Fruit fly (Drosophila melanogaster) whole organism, embryonic: ENCODE data around the gene Sec23.

Source experiments
- Ada2b ChIP-seq: fragments of 200-800 bp; sonication (Bioruptor generic); IDR thresholded peaks from 2 replicates; pipeline ENCODE4 v1.3.6; 2022; ENCODE audit warnings: missing biosample characterization, missing genetic modification characterization
- Aef1 ChIP-seq: fragments of 200-800 bp; sonication (Bioruptor generic); IDR thresholded peaks from 3 replicates; pipeline ENCODE4 v1.3.6; 2022; ENCODE audit warnings: missing biosample characterization, missing genetic modification characterization
- CG10462 ChIP-seq: fragments of 200-800 bp; sonication (Bioruptor generic); optimal IDR thresholded peaks from 2 replicates; lab custom pipeline; 2016; ENCODE audit warnings: missing biosample characterization, missing genetic modification characterization
- CG12155 ChIP-seq: fragments of 200-800 bp; sonication (Bioruptor generic); optimal IDR thresholded peaks from 3 replicates; lab custom pipeline; 2016; ENCODE audit warnings: missing biosample characterization, missing genetic modification characterization
- CG12219 ChIP-seq: fragments of 200-800 bp; sonication (Bioruptor generic); optimal IDR thresholded peaks from 3 replicates; lab custom pipeline; 2018; ENCODE audit warnings: missing biosample characterization, mild to moderate bottlenecking, missing genetic modification characterization
- CG12769 ChIP-seq: fragments of 200-800 bp; sonication (Bioruptor generic); optimal IDR thresholded peaks from 2 replicates; lab custom pipeline; 2019; ENCODE audit warnings: missing biosample characterization, mild to moderate bottlenecking, missing genetic modification characterization, moderate library complexity
- CG14860 ChIP-seq: fragments of 200-800 bp; sonication (Bioruptor generic); IDR thresholded peaks from 3 replicates; pipeline ENCODE4 v1.3.6; 2022; ENCODE audit warnings: missing biosample characterization, missing genetic modification characterization; ENCODE audit not compliant: partially characterized antibody
- CG15011 ChIP-seq: fragments of 200-800 bp; sonication (Bioruptor generic); optimal IDR thresholded peaks from 3 replicates; lab custom pipeline; 2018; ENCODE audit warnings: missing biosample characterization, mild to moderate bottlenecking, missing genetic modification characterization
- CG16863 ChIP-seq: fragments of 200-800 bp; sonication (Bioruptor generic); optimal IDR thresholded peaks from 3 replicates; lab custom pipeline; 2016; ENCODE audit warnings: missing biosample characterization, missing genetic modification characterization
- CG2120 ChIP-seq: fragments of 200-800 bp; sonication (Bioruptor generic); optimal IDR thresholded peaks from 3 replicates; lab custom pipeline; 2016; ENCODE audit warnings: missing biosample characterization, missing genetic modification characterization
- CG2199 ChIP-seq: fragments of 200-800 bp; sonication (Bioruptor generic); IDR thresholded peaks from 3 replicates; pipeline ENCODE4 v1.3.6; 2022; ENCODE audit warnings: missing biosample characterization, missing genetic modification characterization
- CG3163 ChIP-seq: fragments of 200-800 bp; sonication (Bioruptor generic); optimal IDR thresholded peaks from 3 replicates; lab custom pipeline; 2016; ENCODE audit warnings: missing biosample characterization, missing genetic modification characterization
- CG32532 ChIP-seq: fragments of 200-800 bp; sonication (Bioruptor generic); IDR thresholded peaks from 2 replicates; pipeline ENCODE4 v1.3.6; 2022; ENCODE audit warnings: missing biosample characterization, missing genetic modification characterization
- CG32767 ChIP-seq: fragments of 200-800 bp; sonication (Bioruptor generic); IDR thresholded peaks from 2 replicates; pipeline ENCODE4 v1.3.6; 2022; ENCODE audit warnings: missing biosample characterization, missing genetic modification characterization
- CG3726 ChIP-seq: fragments of 200-800 bp; sonication (Bioruptor generic); IDR thresholded peaks from 3 replicates; pipeline ENCODE4, ENCODE4 v1.3.6; 2022; ENCODE audit warnings: missing biosample characterization, missing genetic modification characterization
- CG6689 ChIP-seq: fragments of 200-800 bp; sonication (Bioruptor generic); IDR thresholded peaks from 2 replicates; pipeline ENCODE4 v1.3.6; 2022; ENCODE audit warnings: missing biosample characterization, missing genetic modification characterization
- CG6813 ChIP-seq: fragments of 200-800 bp; sonication (Bioruptor generic); optimal IDR thresholded peaks from 2 replicates; lab custom pipeline; 2017; ENCODE audit warnings: missing biosample characterization, missing genetic modification characterization, mild to moderate bottlenecking, moderate library complexity, missing genetic modification reagents
- CG7372 ChIP-seq: fragments of 200-800 bp; sonication (Bioruptor generic); IDR thresholded peaks from 2 replicates; pipeline ENCODE4 v1.3.6; 2022; ENCODE audit warnings: missing biosample characterization, missing genetic modification characterization
- CG8281 ChIP-seq: fragments of 200-800 bp; sonication (Bioruptor generic); optimal IDR thresholded peaks from 2 replicates; lab custom pipeline; 2018; ENCODE audit warnings: missing biosample characterization, mild to moderate bottlenecking, missing genetic modification characterization, moderate library complexity
- CG8944 ChIP-seq: fragments of 200-800 bp; sonication (Bioruptor generic); optimal IDR thresholded peaks from 3 replicates; lab custom pipeline; 2016; ENCODE audit warnings: missing biosample characterization, missing genetic modification characterization
- CTCF ChIP-seq: fragments of 200-800 bp; sonication (Bioruptor generic); optimal IDR thresholded peaks from 2 replicates; lab custom pipeline; 2017; ENCODE audit warnings: missing biosample characterization, mild to moderate bottlenecking, missing genetic modification characterization, moderate library complexity
- Dip2 ChIP-seq: fragments of 200-800 bp; sonication (Bioruptor generic); IDR thresholded peaks from 2 replicates; pipeline ENCODE4 v1.3.6; 2022; ENCODE audit warnings: missing biosample characterization, missing genetic modification characterization
- HHEX ChIP-seq: fragments of 200-800 bp; sonication (Bioruptor generic); optimal IDR thresholded peaks from 3 replicates; lab custom pipeline; 2017; ENCODE audit warnings: missing biosample characterization, mild to moderate bottlenecking, missing genetic modification characterization, missing genetic modification reagents
- HLHmδ ChIP-seq: fragments of 200-800 bp; sonication (Bioruptor generic); optimal IDR thresholded peaks from 2 replicates; lab custom pipeline; 2018; ENCODE audit warnings: missing biosample characterization, mild to moderate bottlenecking, missing genetic modification characterization, moderate library complexity
- HmgD ChIP-seq: fragments of 200-800 bp; sonication (Bioruptor generic); optimal IDR thresholded peaks from 3 replicates; lab custom pipeline; 2016; ENCODE audit warnings: missing biosample characterization, missing genetic modification characterization
- Hr3 ChIP-seq: fragments of 200-800 bp; sonication (Bioruptor generic); optimal IDR thresholded peaks from 3 replicates; lab custom pipeline; 2016; ENCODE audit warnings: missing biosample characterization, missing genetic modification characterization
- Neu2 ChIP-seq: fragments of 200-800 bp; sonication (Bioruptor generic); optimal IDR thresholded peaks from 3 replicates; lab custom pipeline; 2016; ENCODE audit warnings: missing biosample characterization, missing genetic modification characterization, borderline replicate concordance
- Nf-YC ChIP-seq: fragments of 200-800 bp; optimal IDR thresholded peaks from 3 replicates; lab custom pipeline; 2019; ENCODE audit warnings: missing biosample characterization, mild to moderate bottlenecking, missing genetic modification characterization, moderate library complexity
- Opbp ChIP-seq: fragments of 200-800 bp; sonication (Bioruptor generic); IDR thresholded peaks from 3 replicates; pipeline ENCODE4 v1.3.6; 2022; ENCODE audit warnings: missing biosample characterization, missing genetic modification characterization; ENCODE audit not compliant: partially characterized antibody
- Sry-δ ChIP-seq: fragments of 200-800 bp; sonication (Bioruptor generic); optimal IDR thresholded peaks from 2 replicates; lab custom pipeline; 2016; ENCODE audit warnings: missing biosample characterization, missing genetic modification characterization
- Trl ChIP-seq, 3 experiments: fragments of >200 bp in 2 of 3; fragments of 200-800 bp in 1 of 3; sonication (Bioruptor generic) in 1 of 3; optimal IDR thresholded peaks; 2 replicates in 1 of 3; 3 replicates in 2 of 3; lab custom pipeline; 2016 to 2017; ENCODE audit warnings: missing biosample characterization in 1 of 3, missing genetic modification characterization in 1 of 3
- amos ChIP-seq: fragments of 200-800 bp; sonication (Bioruptor generic); IDR thresholded peaks from 2 replicates; pipeline ENCODE4 v1.3.6; 2022; ENCODE audit warnings: missing biosample characterization, missing genetic modification characterization; ENCODE audit not compliant: partially characterized antibody
- cas ChIP-seq: fragments of 200-800 bp; sonication (Bioruptor generic); IDR thresholded peaks from 2 replicates; pipeline ENCODE4 v1.3.6; 2022; ENCODE audit warnings: missing biosample characterization, missing genetic modification characterization
- croc ChIP-seq: fragments of 200-800 bp; sonication (Bioruptor generic); conservative IDR thresholded peaks from 3 replicates; pipeline ENCODE4 v1.3.6; 2022; ENCODE audit warnings: missing biosample characterization, missing genetic modification characterization
- dysf ChIP-seq: fragments of 200-800 bp; sonication (Bioruptor generic); IDR thresholded peaks from 3 replicates; pipeline ENCODE4 v1.3.6; 2022; ENCODE audit warnings: missing biosample characterization, missing genetic modification characterization
- fd96Cb ChIP-seq: fragments of 200-800 bp; sonication (Bioruptor generic); optimal IDR thresholded peaks from 2 replicates; lab custom pipeline; 2018; ENCODE audit warnings: missing biosample characterization, mild to moderate bottlenecking, missing genetic modification characterization, moderate library complexity
- insv ChIP-seq, 2 experiments: fragments of 200-800 bp; sonication (Bioruptor generic); optimal IDR thresholded peaks; 3 replicates each; lab custom pipeline; 2016 to 2018; ENCODE audit warnings: missing biosample characterization in 2 of 2, missing genetic modification characterization in 2 of 2
- ken ChIP-seq: fragments of 200-800 bp; sonication (Bioruptor generic); IDR thresholded peaks from 3 replicates; pipeline ENCODE4 v1.3.6; 2022; ENCODE audit warnings: missing biosample characterization, missing genetic modification characterization
- lilli ChIP-seq: fragments of 200-800 bp; sonication (Bioruptor generic); optimal IDR thresholded peaks from 3 replicates; lab custom pipeline; 2016; ENCODE audit warnings: missing biosample characterization, missing genetic modification characterization
- lola ChIP-seq, 3 experiments: fragments of >200 bp in 2 of 3; fragments of 200-800 bp in 1 of 3; sonication (Bioruptor generic) in 1 of 3; optimal IDR thresholded peaks; 2 replicates each; lab custom pipeline; 2017 to 2019; ENCODE audit warnings: missing biosample characterization in 3 of 3, missing genetic modification characterization in 3 of 3, mild to moderate bottlenecking in 1 of 3, moderate library complexity in 1 of 3
- maf-S ChIP-seq: fragments of 200-800 bp; sonication (Bioruptor generic); optimal IDR thresholded peaks from 2 replicates; lab custom pipeline; 2016; ENCODE audit warnings: missing biosample characterization, missing genetic modification characterization
- org-1 ChIP-seq: fragments of 200-800 bp; sonication (Bioruptor generic); optimal IDR thresholded peaks from 2 replicates; lab custom pipeline; 2017; ENCODE audit warnings: missing biosample characterization, missing genetic modification characterization
- scrt ChIP-seq: fragments of 200-800 bp; sonication (Bioruptor generic); optimal IDR thresholded peaks from 2 replicates; lab custom pipeline; 2018; ENCODE audit warnings: missing biosample characterization, mild to moderate bottlenecking, missing genetic modification characterization, moderate library complexity
- sim ChIP-seq: fragments of 200-800 bp; sonication (Bioruptor generic); IDR thresholded peaks from 2 replicates; pipeline ENCODE4 v1.3.6; 2022; ENCODE audit warnings: missing biosample characterization, missing genetic modification characterization
- so ChIP-seq: fragments of 200-800 bp; sonication (Bioruptor generic); IDR thresholded peaks from 3 replicates; pipeline ENCODE4 v1.3.6; 2022; ENCODE audit warnings: missing biosample characterization, missing genetic modification characterization
- sr ChIP-seq: fragments of 200-800 bp; sonication (Bioruptor generic); IDR thresholded peaks from 3 replicates; pipeline ENCODE4 v1.3.6; 2022; ENCODE audit warnings: missing biosample characterization, missing genetic modification characterization
- ssp ChIP-seq: fragments of 200-800 bp; sonication (Bioruptor generic); IDR thresholded peaks from 2 replicates; pipeline ENCODE4 v1.3.6; 2022; ENCODE audit warnings: missing biosample characterization, missing genetic modification characterization
- trem ChIP-seq: fragments of 200-800 bp; optimal IDR thresholded peaks from 3 replicates; lab custom pipeline; 2019; ENCODE audit warnings: missing biosample characterization, mild to moderate bottlenecking, missing genetic modification characterization, moderate library complexity
- trh ChIP-seq: fragments of 200-800 bp; sonication (Bioruptor generic); optimal IDR thresholded peaks from 2 replicates; lab custom pipeline; 2016; ENCODE audit warnings: missing biosample characterization, missing genetic modification characterization
- wek ChIP-seq: fragments of 200-800 bp; sonication (Bioruptor generic); optimal IDR thresholded peaks from 3 replicates; lab custom pipeline; 2018; ENCODE audit warnings: missing biosample characterization, mild to moderate bottlenecking, missing genetic modification characterization, moderate library complexity
- wor ChIP-seq: fragments of 200-800 bp; sonication (Bioruptor generic); IDR thresholded peaks from 2 replicates; pipeline ENCODE4 v1.3.6; 2022; ENCODE audit warnings: missing biosample characterization, missing genetic modification characterization
- zen ChIP-seq: fragments of 200-800 bp; sonication (Bioruptor generic); optimal IDR thresholded peaks from 3 replicates; lab custom pipeline; 2018; ENCODE audit warnings: missing biosample characterization, mild to moderate bottlenecking, missing genetic modification characterization, moderate library complexity

Sec23 gene

DNA sequence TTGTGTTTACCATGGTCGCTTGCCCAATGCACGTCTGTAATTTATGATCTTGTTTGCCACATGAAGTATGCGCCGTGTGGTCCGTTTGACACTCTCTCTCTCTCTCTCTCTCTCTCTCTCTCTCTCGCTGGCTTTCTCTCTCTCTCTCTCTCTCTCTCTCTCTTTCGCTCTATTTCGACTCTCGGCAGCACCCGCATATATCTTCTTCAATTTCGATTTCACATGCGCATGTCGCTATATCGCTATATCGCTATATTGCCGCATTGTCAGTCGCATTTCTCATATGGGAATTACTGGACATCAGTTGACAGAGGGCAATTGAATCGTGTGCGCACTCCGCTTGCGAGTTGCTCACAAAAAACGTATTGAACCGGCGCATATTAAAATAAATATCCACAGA, 52.2 kb downstream of the Sec23 start (continued):
- TF ChIP-seq Ada2b (GFP tag; lab: Robert Waterston, UW) = no peak
- no peak for TF ChIP-seq HmgD
- TF ChIP-seq CG3163 = no peak
- TF ChIP-seq CG6813 (GFP tag; lab: Kevin White, UChicago) = no peak
- TF ChIP-seq amos (GFP tag; lab: Robert Waterston, UW) = no peak
- TF ChIP-seq croc (GFP tag; lab: Robert Waterston, UW) = no peak
- no peak for TF ChIP-seq HHEX (GFP tag; lab: Kevin White, UChicago)
- no peak for TF ChIP-seq CG2120 (GFP tag; lab: Kevin White, UChicago)
- TF ChIP-seq ssp = no peak
- TF ChIP-seq Neu2 (GFP tag; lab: Kevin White, UChicago) = no peak
- no peak for TF ChIP-seq CG6689 (GFP tag; lab: Robert Waterston, UW)
- peak; percentile 82 to 94 for TF ChIP-seq Trl (optimal IDR thresholded peaks at IDR 0.05; lab: Kevin White, UChicago)
- TF ChIP-seq Trl (GFP tag; optimal IDR thresholded peaks at IDR 0.05; lab: Kevin White, UChicago) = no peak
- no peak for TF ChIP-seq Sry-δ (GFP tag; lab: Kevin White, UChicago)
- TF ChIP-seq trem (tag; lab: Kevin White, UChicago) = no peak
- no peak for TF ChIP-seq HLHmδ
- no peak for TF ChIP-seq insv (GFP tag; optimal IDR thresholded peaks at IDR 0.05; lab: Kevin White, UChicago)
- TF ChIP-seq dysf = no peak
- TF ChIP-seq lilli = no peak
- TF ChIP-seq CG3726 (GFP tag; lab: Robert Waterston, UW) = no peak
- TF ChIP-seq CG2199 (GFP tag; lab: Robert Waterston, UW) = peak; percentile 80; the same call in 2 of the 3 replicates
- TF ChIP-seq maf-S (GFP tag; lab: Kevin White, UChicago) = no peak
- TF ChIP-seq Hr3 (GFP tag; lab: Kevin White, UChicago) = no peak
- no peak for TF ChIP-seq CG16863 (GFP tag; lab: Kevin White, UChicago)
- TF ChIP-seq org-1 = no peak
- peak; percentile 13 for TF ChIP-seq CTCF
- peak; percentile 14 for TF ChIP-seq CG12769 (tag; lab: Kevin White, UChicago)
- peak; percentile 59; the same call in 1 of the 3 replicates for TF ChIP-seq so (GFP tag; lab: Robert Waterston, UW)
- 0 out of 2 replicates have a peak, but pooled peaks have one; percentile 32 for TF ChIP-seq cas (GFP tag; lab: Robert Waterston, UW)
- TF ChIP-seq CG15011 = no peak
- no peak for TF ChIP-seq zen (tag; lab: Kevin White, UChicago)
- TF ChIP-seq sr = no peak
- TF ChIP-seq CG14860 (GFP tag; lab: Robert Waterston, UW) = peak; percentile 26; the same call in 1 of the 3 replicates
- TF ChIP-seq wek = peak; percentile 16
- TF ChIP-seq Dip2 (GFP tag; lab: Robert Waterston, UW) = no peak
- no peak for TF ChIP-seq scrt (GFP tag; lab: Kevin White, UChicago)
- no peak for TF ChIP-seq Aef1 (GFP tag; lab: Robert Waterston, UW)
- no peak for TF ChIP-seq trh
- no peak for TF ChIP-seq CG12219 (GFP tag; lab: Kevin White, UChicago)
- TF ChIP-seq wor (GFP tag; lab: Robert Waterston, UW) = no peak
- no peak for TF ChIP-seq Nf-YC (tag; lab: Kevin White, UChicago)
- no peak for TF ChIP-seq lola (GFP tag; optimal IDR thresholded peaks at IDR 0.05; lab: Kevin White, UChicago)
- TF ChIP-seq CG8281 (tag; lab: Kevin White, UChicago) = peak; percentile 14
- peak; percentile 59; the same call in 1 of the 2 replicates for TF ChIP-seq CG7372 (GFP tag; lab: Robert Waterston, UW)
- TF ChIP-seq CG8944 = no peak
- TF ChIP-seq CG10462 (GFP tag; lab: Kevin White, UChicago) = no peak
- no peak for TF ChIP-seq Opbp
- TF ChIP-seq fd96Cb (tag; lab: Kevin White, UChicago) = no peak
- no peak for TF ChIP-seq CG12155 (GFP tag; lab: Kevin White, UChicago)
- no peak for TF ChIP-seq sim (GFP tag; lab: Robert Waterston, UW)
- no peak for TF ChIP-seq CG32767 (GFP tag; lab: Robert Waterston, UW)
- TF ChIP-seq ken = no peak
- TF ChIP-seq CG32532 = peak; percentile 36; the same call in 1 of the 2 replicates
